Worm (Caenorhabditis elegans): ENCODE data around the gene C29E4.9.
"Not testable (repeated sequence)": the region's sequence is repeated elsewhere in the genome, so short reads cannot be mapped to it uniquely, and the experiment has no call there.

ce11 chrIII:7958922-7959609 is 2.2 kb upstream of the C29E4.9 start, which contains the start of gene F54H12.10:
- not testable (repeated sequence) for TF ChIP-seq nhr-2 (tag; optimal IDR thresholded peaks at IDR 0.05); pha-4 (tag; optimal IDR thresholded peaks at IDR 0.05); M03D4.4 (tag; optimal IDR thresholded peaks at IDR 0.05); unc-120 (tag; optimal IDR thresholded peaks at IDR 0.05; ENCODE audit: poor library complexity, severe bottlenecking); unc-39 (tag; optimal IDR thresholded peaks at IDR 0.05); ceh-39 (tag; optimal IDR thresholded peaks at IDR 0.05); ces-1 (GFP tag; optimal IDR thresholded peaks at IDR 0.05); sem-2 (GFP tag; optimal IDR thresholded peaks at IDR 0.05)

Measured in whole organism, mixed stage, embryonic.